Fruit fly (Drosophila melanogaster) whole organism, adult: ENCODE results near the gene foxo.

Experiments
- CG12768 ChIP-seq: fragments of 200-800 bp; sonication (Bioruptor generic); optimal IDR thresholded peaks from 2 replicates; lab custom pipeline; 2017; ENCODE audit warnings: missing biosample characterization, missing genetic modification characterization, mild to moderate bottlenecking, moderate library complexity, missing genetic modification reagents
- CG14711 ChIP-seq: fragments of 200-800 bp; sonication (Bioruptor generic); optimal IDR thresholded peaks from 2 replicates; lab custom pipeline; 2018; ENCODE audit warnings: missing biosample characterization, mild to moderate bottlenecking, missing genetic modification characterization, moderate library complexity
- CG1620 ChIP-seq: fragments of 200-800 bp; sonication (Bioruptor generic); optimal IDR thresholded peaks from 2 replicates; lab custom pipeline; 2016; ENCODE audit warnings: missing biosample characterization, missing genetic modification characterization
- CG33017 ChIP-seq: fragments of 200-800 bp; sonication (Bioruptor generic); optimal IDR thresholded peaks from 2 replicates; lab custom pipeline; 2018; ENCODE audit warnings: missing biosample characterization, mild to moderate bottlenecking, missing genetic modification characterization, moderate library complexity
- CG7101 ChIP-seq: fragments of 200-800 bp; sonication (Bioruptor generic); optimal IDR thresholded peaks from 2 replicates; lab custom pipeline; 2018; ENCODE audit warnings: missing biosample characterization, mild to moderate bottlenecking, missing genetic modification characterization, moderate library complexity
- pad ChIP-seq: fragments of 200-800 bp; sonication (Bioruptor generic); optimal IDR thresholded peaks from 3 replicates; lab custom pipeline; 2017; ENCODE audit warnings: missing biosample characterization, missing genetic modification characterization, mild to moderate bottlenecking, moderate library complexity, missing genetic modification reagents
- tj ChIP-seq: fragments of 200-800 bp; sonication (Bioruptor generic); optimal IDR thresholded peaks from 3 replicates; lab custom pipeline; 2017; ENCODE audit warnings: missing biosample characterization, mild to moderate bottlenecking, missing genetic modification characterization, moderate library complexity

DNA sequence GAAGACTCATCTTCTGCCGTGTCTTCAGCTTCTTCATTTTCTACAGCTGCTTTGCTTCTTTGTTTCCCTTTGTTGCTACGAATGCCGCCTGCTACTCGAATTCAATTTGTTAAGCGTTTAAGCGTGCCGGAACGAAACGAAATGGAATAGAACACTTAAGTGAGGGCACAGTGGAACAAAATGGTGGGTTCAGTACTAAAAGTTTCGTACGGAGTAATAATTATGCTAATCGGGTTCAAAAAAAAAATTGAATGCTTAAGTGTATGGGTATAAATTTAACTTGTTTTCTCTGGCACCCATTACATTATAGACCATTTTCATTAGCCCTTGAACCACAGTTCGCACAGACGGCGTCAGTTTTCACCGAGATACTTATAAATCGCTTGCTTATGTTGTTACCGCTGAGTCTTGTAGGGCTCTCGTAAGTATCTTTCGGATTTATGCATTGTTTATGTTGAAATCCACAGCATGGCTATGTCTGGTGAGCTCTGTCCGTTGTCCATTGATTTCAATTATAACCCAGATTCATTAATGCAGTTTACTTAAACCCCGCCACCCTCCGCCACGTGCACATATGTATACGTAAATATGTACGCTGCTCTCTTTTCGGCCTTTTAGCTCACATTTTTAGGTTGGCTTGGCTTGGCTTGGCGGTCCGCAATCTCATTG, 44.1 kb upstream of the foxo start:
- TF ChIP-seq CG1620 (no peak), pad (GFP tag; lab: Kevin White, UChicago) (no peak), CG14711 (peak; percentile 37), tj (GFP tag; lab: Kevin White, UChicago) (no peak), CG7101 (no peak), CG33017 (tag; lab: Kevin White, UChicago) (no peak), CG12768 (no peak)
